Worm (Caenorhabditis elegans) whole organism, early embryonic: ENCODE measurements around the gene hmp-1.

Source experiments
- B0310.2 ChIP-seq: sonication (generic microtip); optimal IDR thresholded peaks from 2 replicates; lab custom pipeline; 2016; ENCODE audit warnings: mild to moderate bottlenecking, missing genetic modification characterization, missing compliant biosample characterization
- F13C5.2 ChIP-seq: sonication (generic microtip); optimal IDR thresholded peaks from 2 replicates; lab custom pipeline; 2017; ENCODE audit warnings: mild to moderate bottlenecking, missing genetic modification characterization, inconsistent platforms, missing compliant biosample characterization
- ama-1 ChIP-seq: fragments of 150-350 bp; optimal IDR thresholded peaks from 2 replicates; lab custom pipeline; 2014
- ceh-13 ChIP-seq: fragments of 200-800 bp; sonication (Bioruptor generic); optimal IDR thresholded peaks from 2 replicates; lab custom pipeline; 2018; ENCODE audit warnings: mild to moderate bottlenecking, missing genetic modification characterization, missing compliant biosample characterization
- ceh-36 ChIP-seq: sonication (generic microtip); optimal IDR thresholded peaks from 2 replicates; lab custom pipeline; 2016; ENCODE audit warnings: missing genetic modification characterization, inconsistent platforms, missing compliant biosample characterization
- ets-7 ChIP-seq: sonication (generic microtip); optimal IDR thresholded peaks from 2 replicates; lab custom pipeline; 2016; ENCODE audit warnings: missing genotype, missing genetic modification characterization, missing compliant biosample characterization
- flt-1 ChIP-seq: fragments of 200-800 bp; sonication (Bioruptor generic); IDR thresholded peaks from 2 replicates; pipeline ENCODE4 v1.3.6; 2022; ENCODE audit warnings: missing genetic modification characterization, missing compliant biosample characterization
- hmg-4 ChIP-seq: fragments of 200-800 bp; sonication (Bioruptor generic); optimal IDR thresholded peaks from 2 replicates; lab custom pipeline; 2018; ENCODE audit warnings: mild to moderate bottlenecking, missing genetic modification characterization, missing compliant biosample characterization
- hnd-1 ChIP-seq: sonication (generic microtip); optimal IDR thresholded peaks from 2 replicates; lab custom pipeline; 2016; ENCODE audit warnings: missing genetic modification characterization, missing compliant biosample characterization
- pes-1 ChIP-seq: fragments of 200-800 bp; sonication (Bioruptor generic); IDR thresholded peaks from 2 replicates; pipeline ENCODE4 v1.3.6; 2022; ENCODE audit warnings: missing genetic modification reagents, missing genetic modification characterization, missing compliant biosample characterization
- scrt-1 ChIP-seq: fragments of 200-800 bp; sonication (Bioruptor generic); IDR thresholded peaks from 2 replicates; pipeline ENCODE4 v1.3.6; 2022; ENCODE audit warnings: missing genetic modification characterization, missing compliant biosample characterization
- tbx-11 ChIP-seq: fragments of 200-800 bp; sonication (Bioruptor generic); IDR thresholded peaks from 2 replicates; pipeline ENCODE4 v1.3.6; 2022; ENCODE audit warnings: missing genetic modification characterization, missing compliant biosample characterization
- tbx-37 ChIP-seq: fragments of 200-800 bp; sonication (Bioruptor generic); conservative IDR thresholded peaks from 2 replicates; pipeline ENCODE4 v1.3.6; 2022; ENCODE audit warnings: missing genetic modification reagents, missing genetic modification characterization, missing compliant biosample characterization
- tra-4 ChIP-seq: sonication (generic microtip); optimal IDR thresholded peaks from 2 replicates; lab custom pipeline; 2017; ENCODE audit warnings: missing genetic modification characterization, missing compliant biosample characterization

DNA sequence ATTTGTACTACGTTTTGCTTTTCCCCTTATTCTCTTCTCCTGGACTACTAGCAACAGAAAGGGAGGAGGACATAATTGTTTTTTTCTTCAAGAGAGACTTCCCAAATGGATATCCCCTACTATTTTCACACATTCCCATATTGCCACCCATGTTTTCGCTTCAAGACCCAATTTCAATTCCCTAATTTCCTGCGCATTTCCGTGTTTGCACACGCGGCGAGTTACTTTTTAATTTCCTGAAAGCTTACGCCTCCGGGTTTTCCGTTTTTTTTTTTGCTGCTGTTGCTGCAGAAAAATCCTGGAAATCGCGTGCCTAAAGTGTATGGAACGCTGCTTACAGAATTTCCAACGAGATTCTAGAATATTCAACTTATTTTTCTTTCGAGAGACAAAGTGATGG lies 6.6 kb downstream of the hmp-1 start:
- TF ChIP-seq tbx-37 (no peak), ceh-13 (no peak), pes-1 (GFP tag; lab: Robert Waterston, UW) (no peak), scrt-1 (GFP tag; lab: Robert Waterston, UW) (no peak), ama-1 (lab: Kevin White, UChicago) (no peak), flt-1 (no peak), hmg-4 (no peak), F13C5.2 (tag; lab: Kevin White, UChicago) (no peak), ets-7 (tag; lab: Kevin White, UChicago) (no peak), hnd-1 (tag; lab: Kevin White, UChicago) (no peak), B0310.2 (tag; lab: Kevin White, UChicago) (no peak), tra-4 (tag; lab: Kevin White, UChicago) (no peak), tbx-11 (no peak), ceh-36 (tag; lab: Kevin White, UChicago) (no peak)
